Worm (Caenorhabditis elegans): ENCODE data around the gene lsm-7.

DNA sequence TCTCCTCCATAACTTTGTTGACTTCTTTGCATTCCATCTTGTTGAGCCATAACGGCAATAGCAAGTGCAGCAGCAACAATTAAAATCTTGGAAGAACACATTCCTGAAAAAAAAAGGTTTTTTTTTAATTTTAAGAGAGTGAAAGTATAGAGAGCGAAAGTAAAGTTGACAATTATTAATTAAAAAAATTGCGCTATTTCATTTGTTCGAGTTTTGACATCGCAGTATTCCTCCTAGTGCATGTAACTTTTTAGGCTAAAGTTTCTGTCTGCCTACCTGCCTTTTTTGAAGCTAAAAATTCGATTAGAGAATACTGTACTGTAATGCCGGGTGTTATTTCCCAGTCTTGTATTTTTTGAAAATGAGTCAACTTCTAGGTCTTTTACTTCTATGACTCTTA lies 41.3 kb upstream of the lsm-7 start, which contains the start of gene srlf-12:
- TF ChIP-seq F55B11.4 (tag; optimal IDR thresholded peaks at IDR 0.05; ENCODE audit: borderline replicate concordance, insufficient read depth) (no peak), ceh-40 (GFP tag; IDR thresholded peaks at IDR 0.05) (no peak), unc-130 (GFP tag; optimal IDR thresholded peaks at IDR 0.05) (no peak), F57A8.1 (GFP tag; optimal IDR thresholded peaks at IDR 0.05) (no peak), pha-4 (tag; optimal IDR thresholded peaks at IDR 0.05) (no peak), akir-1 (GFP tag; optimal IDR thresholded peaks at IDR 0.05) (no peak), ama-1 (optimal IDR thresholded peaks at IDR 0.05) (no peak), ama-1 (GFP tag; optimal IDR thresholded peaks at IDR 0.05) (no peak), sea-2 (GFP tag; IDR thresholded peaks at IDR 0.05) (no peak), ekl-4 (GFP tag; IDR thresholded peaks at IDR 0.05) (no peak), nhr-90 (tag; optimal IDR thresholded peaks at IDR 0.05) (no peak), snpc-4 (GFP tag; optimal IDR thresholded peaks at IDR 0.05) (no peak), snpc-4 (tag; optimal IDR thresholded peaks at IDR 0.05) (no peak), hlh-12 (tag; optimal IDR thresholded peaks at IDR 0.05) (no peak)

All from whole organism, young adult.